Worm (Caenorhabditis elegans) whole organism, mixed stage, embryonic: ENCODE data around the gene T05H10.4.

Source experiments
- lsy-2 ChIP-seq: fragments of 150-350 bp; optimal IDR thresholded peaks from 2 replicates; lab custom pipeline; 2014; ENCODE audit warnings: missing biosample characterization, missing genetic modification characterization
- nhr-237 ChIP-seq: fragments of 150-350 bp; optimal IDR thresholded peaks from 2 replicates; lab custom pipeline; 2014; ENCODE audit warnings: missing biosample characterization, missing genetic modification characterization
- nhr-28 ChIP-seq: fragments of 150-350 bp; optimal IDR thresholded peaks from 2 replicates; lab custom pipeline; 2014; ENCODE audit warnings: missing biosample characterization, missing genetic modification characterization
- nhr-76 ChIP-seq: sonication (generic microtip); optimal IDR thresholded peaks from 2 replicates; lab custom pipeline; 2017; ENCODE audit warnings: missing biosample characterization, missing genetic modification characterization
- pha-4 ChIP-seq: fragments of 150-350 bp; optimal IDR thresholded peaks from 2 replicates; lab custom pipeline; 2018; ENCODE audit warnings: missing biosample characterization, missing genetic modification reagents, missing genetic modification characterization
- snpc-4 ChIP-seq: fragments of 150-350 bp; optimal IDR thresholded peaks from 2 replicates; lab custom pipeline; 2014; ENCODE audit warnings: missing biosample characterization, missing genetic modification characterization

- TF ChIP-seq snpc-4 (tag; lab: Kevin White, UChicago) (no peak), pha-4 (tag; lab: Kevin White, UChicago) (no peak), nhr-76 (no peak), nhr-237 (tag; lab: Kevin White, UChicago) (no peak), nhr-28 (tag; lab: Kevin White, UChicago) (no peak), lsy-2 (no peak)
These were observed 25.1 kb downstream of the T05H10.4 start, which contains the start of gene K02C4.5 for ce11 chrII:8078041-8078440.
